Fruit fly (Drosophila melanogaster) S2 (cell line): Measurements from ENCODE around the gene CG11454.
A peak's percentile ranks its signal among the peaks of the same experiment; 100 is the strongest.

ENCODE experiments used
- CG8478 ChIP-seq: fragments of >200 bp; optimal IDR thresholded peaks from 2 replicates; lab custom pipeline; 2018
- CTCF ChIP-seq, 2 experiments: fragments of >200 bp; optimal IDR thresholded peaks; 2 replicates each; lab custom pipeline; 2018

The CG11454 gene

DNA sequence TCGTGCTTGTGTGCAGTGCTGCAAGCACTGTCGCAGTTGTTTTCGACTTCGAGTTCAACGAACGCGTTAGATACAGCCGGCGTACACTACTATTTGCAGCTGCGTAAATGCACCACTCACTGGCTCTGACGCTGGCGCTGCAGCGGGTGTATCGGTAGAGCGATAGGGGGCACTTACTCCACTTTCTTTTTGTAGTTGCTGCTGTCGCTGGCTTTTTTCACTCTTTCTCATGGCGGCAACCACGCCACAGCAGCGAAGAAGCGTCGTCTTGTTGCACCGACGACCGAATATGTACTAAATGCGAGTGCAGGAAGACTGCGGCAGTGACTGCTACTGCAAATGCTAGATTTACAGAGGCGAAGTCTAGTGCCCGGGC is 21.7 kb upstream of the CG11454 start, which contains the start of gene CG4822:
Gene CG4822, minus strand, starts transcription at position 299 of the 376 bp plus-strand sequence.
- TF ChIP-seq CG8478 (lab: Kevin White, UChicago) (no peak), CTCF (optimal IDR thresholded peaks at IDR 0.05; lab: Kevin White, UChicago) (no peak)

- no peak for TF ChIP-seq CG8478 (lab: Kevin White, UChicago)
- peak; percentile 42 to 66 for TF ChIP-seq CTCF (optimal IDR thresholded peaks at IDR 0.05; lab: Kevin White, UChicago)
These were observed 20.7 kb upstream of the CG11454 start for dm6 chr2L:122167-123006.

dm6 chr2L:123007-123327 is 20.2 kb upstream of the CG11454 start:
- TF ChIP-seq CTCF (optimal IDR thresholded peaks at IDR 0.05; lab: Kevin White, UChicago): no peak
- no peak for TF ChIP-seq CG8478 (lab: Kevin White, UChicago)

DNA sequence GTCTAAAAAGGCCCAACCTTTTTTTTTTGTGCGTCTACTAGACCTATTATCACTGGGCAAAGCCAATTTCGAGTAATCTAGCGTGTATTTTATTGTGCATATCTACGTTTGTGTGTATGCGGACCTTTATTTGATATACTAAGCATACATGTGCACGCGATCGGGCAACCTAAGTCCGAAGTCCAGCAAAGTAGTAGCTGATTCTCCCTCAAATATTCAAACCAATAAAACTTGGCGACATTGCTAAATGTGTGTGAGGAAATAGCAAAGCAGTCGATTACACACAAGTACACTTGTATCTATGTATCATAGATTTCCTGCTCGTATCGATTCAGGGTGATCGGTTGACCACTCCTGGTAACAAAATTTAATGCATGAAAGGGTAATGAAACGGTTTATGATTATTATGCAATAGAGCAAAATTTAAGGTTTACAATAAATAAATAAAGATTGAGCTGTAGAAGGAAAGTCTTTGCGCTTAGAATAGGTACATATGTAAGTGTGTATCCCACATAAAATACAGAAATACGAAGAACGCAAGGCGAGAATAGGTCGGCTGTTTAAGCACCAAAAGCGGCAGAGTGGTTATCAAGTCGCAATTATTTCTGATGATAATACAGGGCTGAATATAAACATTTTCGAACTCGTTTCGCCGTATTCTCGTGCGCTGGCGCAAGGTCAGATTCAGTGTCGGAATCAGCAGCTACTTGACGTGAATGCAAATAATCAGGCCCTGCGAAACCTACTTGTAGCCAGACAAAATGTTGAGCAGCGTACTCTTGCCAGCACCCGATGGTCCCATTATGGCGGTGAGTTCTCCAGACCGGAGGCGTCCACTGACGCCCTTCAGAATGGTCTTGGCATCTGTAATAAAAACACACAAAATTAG is 17.5 kb upstream of the CG11454 start:
- no peak for TF ChIP-seq CTCF (optimal IDR thresholded peaks at IDR 0.05; lab: Kevin White, UChicago)
- no peak for TF ChIP-seq CG8478 (lab: Kevin White, UChicago)

dm6 chr2L:128296-128715 is 14.8 kb upstream of the CG11454 start:
- TF ChIP-seq CG8478 (lab: Kevin White, UChicago): no peak
- TF ChIP-seq CTCF (optimal IDR thresholded peaks at IDR 0.05; lab: Kevin White, UChicago): no peak

DNA sequence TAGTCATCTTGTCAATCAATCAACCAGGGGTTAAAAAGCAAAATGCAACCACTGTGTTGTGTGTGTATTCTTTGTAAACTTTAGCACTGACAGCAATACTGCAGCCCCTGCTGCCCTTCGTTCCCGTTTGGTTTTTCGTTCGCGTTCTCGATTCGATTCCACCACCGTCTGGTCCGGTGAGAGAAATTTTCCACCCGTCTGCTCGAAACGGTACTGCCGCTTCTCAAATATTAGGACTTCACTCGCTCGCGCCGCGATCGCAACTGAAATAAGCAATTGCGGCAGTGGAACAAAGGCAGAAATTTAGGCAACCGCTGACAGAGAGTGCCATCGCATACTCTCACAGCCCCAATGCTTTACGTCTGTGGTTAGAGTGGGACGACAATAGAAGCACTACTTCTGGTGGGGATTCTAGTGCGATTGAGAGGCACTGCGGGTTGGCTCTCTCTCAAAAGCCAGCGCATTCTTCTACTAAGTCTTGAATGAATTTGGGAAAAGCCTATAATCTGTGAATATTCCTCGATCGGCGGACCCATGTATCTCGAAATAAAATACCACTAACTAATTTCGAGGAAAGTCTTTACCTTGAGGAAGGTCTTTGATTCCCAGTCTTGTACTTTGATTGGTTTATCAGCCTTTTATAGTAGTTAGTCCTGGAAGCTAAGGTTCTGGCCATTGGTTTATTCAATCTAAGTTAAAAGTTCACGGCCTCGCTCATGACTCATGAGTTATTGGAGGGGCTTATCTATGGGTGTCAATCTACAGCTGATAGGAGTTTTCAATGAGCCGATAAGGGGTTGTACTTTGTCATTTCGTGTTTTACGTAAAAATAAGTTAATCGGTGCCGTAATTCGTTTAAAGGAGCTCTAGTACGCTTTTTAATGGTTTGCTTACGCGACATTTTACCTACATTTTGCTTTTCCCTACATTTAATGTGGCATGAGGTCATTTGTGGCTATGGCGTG is 13.9 kb upstream of the CG11454 start:
- peak; percentile 56 for TF ChIP-seq CG8478 (lab: Kevin White, UChicago)
- TF ChIP-seq CTCF (optimal IDR thresholded peaks at IDR 0.05; lab: Kevin White, UChicago): no peak

dm6 chr2L:130691-131090 is 12.4 kb upstream of the CG11454 start, which contains the start of gene CG3164:
Gene CG3164 (minus strand): TSS chr2L:130791.
- TF ChIP-seq CG8478 (lab: Kevin White, UChicago) (no peak), CTCF (optimal IDR thresholded peaks at IDR 0.05; lab: Kevin White, UChicago) (no peak)

dm6 chr2L:131466-132270 is 11.5 kb upstream of the CG11454 start, which contains the start of gene Gs1:
Gene Gs1 (plus strand): TSS chr2L:132077.
- TF ChIP-seq CTCF (optimal IDR thresholded peaks at IDR 0.05; lab: Kevin White, UChicago) (no peak), CG8478 (lab: Kevin White, UChicago) (no peak)

- no peak for TF ChIP-seq CTCF (optimal IDR thresholded peaks at IDR 0.05; lab: Kevin White, UChicago)
These were observed 8.3 kb upstream of the CG11454 start for dm6 chr2L:134563-135382.

- no peak for TF ChIP-seq CTCF (optimal IDR thresholded peaks at IDR 0.05; lab: Kevin White, UChicago)
- TF ChIP-seq CG8478 (lab: Kevin White, UChicago): no peak
These were observed 7.6 kb upstream of the CG11454 start for dm6 chr2L:135383-136130.

DNA sequence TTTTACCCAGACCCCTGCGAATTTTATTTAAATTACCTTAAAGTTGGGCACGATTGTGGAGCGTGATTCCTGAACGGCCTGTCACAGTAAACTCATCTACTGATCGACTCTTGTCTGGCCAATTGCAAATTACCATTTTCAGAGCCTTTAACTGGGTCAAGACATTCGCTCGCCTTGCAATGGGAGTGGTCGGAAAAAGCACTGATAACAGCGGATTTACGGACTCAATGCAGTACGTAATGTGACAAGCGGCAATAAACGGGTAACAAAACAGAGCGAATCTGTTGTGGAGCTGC is 7.0 kb upstream of the CG11454 start:
- TF ChIP-seq CTCF (optimal IDR thresholded peaks at IDR 0.05; lab: Kevin White, UChicago): no peak
- TF ChIP-seq CG8478 (lab: Kevin White, UChicago): no peak
